Worm (Caenorhabditis elegans): ENCODE measurements around the gene C18E9.2.

C18E9.2 gene

ce11 chrII:9005067-9005466, 40.3 kb downstream of the C18E9.2 start, which contains the start of gene F44G4.7:
Gene F44G4.7 (minus strand): TSS chrII:9005167.
- TF ChIP-seq dao-5 (tag; optimal IDR thresholded peaks at IDR 0.05), result no peak
- no peak for TF ChIP-seq W03F9.2 (tag; optimal IDR thresholded peaks at IDR 0.05)
- TF ChIP-seq him-1 (tag; optimal IDR thresholded peaks at IDR 0.05), result no peak

- TF ChIP-seq him-1 (tag; optimal IDR thresholded peaks at IDR 0.05), result no peak
- no peak for TF ChIP-seq dao-5 (tag; optimal IDR thresholded peaks at IDR 0.05)
- no peak for TF ChIP-seq W03F9.2 (tag; optimal IDR thresholded peaks at IDR 0.05)
Observed at ce11 chrII:9007741-9008140, 42.9 kb downstream of the C18E9.2 start.

ce11 chrII:9009976-9010702, 45.3 kb downstream of the C18E9.2 start:
- TF ChIP-seq W03F9.2 (tag; optimal IDR thresholded peaks at IDR 0.05) (no peak), dao-5 (tag; optimal IDR thresholded peaks at IDR 0.05) (no peak), him-1 (tag; optimal IDR thresholded peaks at IDR 0.05) (no peak)

ce11 chrII:9010708-9011107, 45.9 kb downstream of the C18E9.2 start:
- no peak for TF ChIP-seq W03F9.2 (tag; optimal IDR thresholded peaks at IDR 0.05)

ce11 chrII:9013341-9013740, 48.5 kb downstream of the C18E9.2 start:
- no peak for TF ChIP-seq dao-5 (tag; optimal IDR thresholded peaks at IDR 0.05)
- no peak for TF ChIP-seq W03F9.2 (tag; optimal IDR thresholded peaks at IDR 0.05)
- TF ChIP-seq him-1 (tag; optimal IDR thresholded peaks at IDR 0.05), result no peak

- TF ChIP-seq him-1 (tag; optimal IDR thresholded peaks at IDR 0.05), result no peak
- no peak for TF ChIP-seq W03F9.2 (tag; optimal IDR thresholded peaks at IDR 0.05)
- no peak for TF ChIP-seq dao-5 (tag; optimal IDR thresholded peaks at IDR 0.05)
Observed at ce11 chrII:9014188-9014587, 49.4 kb downstream of the C18E9.2 start.

ce11 chrII:9014877-9015505, 50.2 kb downstream of the C18E9.2 start:
- TF ChIP-seq him-1 (tag; optimal IDR thresholded peaks at IDR 0.05) (no peak), W03F9.2 (tag; optimal IDR thresholded peaks at IDR 0.05) (no peak), dao-5 (tag; optimal IDR thresholded peaks at IDR 0.05) (no peak)
